Worm (Caenorhabditis elegans) whole organism, L1 larva: ENCODE measurements around the gene nhr-195.

Experiments
- aly-2 ChIP-seq: fragments of 150-350 bp; optimal IDR thresholded peaks from 2 replicates; lab custom pipeline; 2014; ENCODE audit warnings: missing biosample characterization, missing genetic modification characterization
- ceh-82 ChIP-seq, 3 experiments: fragments of 150-350 bp in 1 of 3; sonication (generic microtip) in 2 of 3; optimal IDR thresholded peaks; 2 replicates each; lab custom pipeline; 2014 to 2017; ENCODE audit warnings: missing biosample characterization in 3 of 3, missing genetic modification characterization in 3 of 3
- nhr-19 ChIP-seq: fragments of 200-800 bp; sonication (Bioruptor generic); conservative IDR thresholded peaks from 2 replicates; pipeline ENCODE4 v1.3.6; 2022; ENCODE audit warnings: missing genetic modification characterization, missing compliant biosample characterization
- nhr-20 ChIP-seq: sonication (generic microtip); optimal IDR thresholded peaks from 2 replicates; lab custom pipeline; 2016; ENCODE audit warnings: mild to moderate bottlenecking, missing genetic modification characterization, missing compliant biosample characterization
- nhr-28 ChIP-seq: fragments of 150-350 bp; optimal IDR thresholded peaks from 2 replicates; lab custom pipeline; 2014; ENCODE audit warnings: missing biosample characterization, missing genetic modification characterization
- pqm-1 ChIP-seq: sonication (generic microtip); optimal IDR thresholded peaks from 3 replicates; lab custom pipeline; 2017; ENCODE audit warnings: missing biosample characterization, missing genetic modification characterization
- zag-1 ChIP-seq: fragments of 150-350 bp; optimal IDR thresholded peaks from 2 replicates; lab custom pipeline; 2014; ENCODE audit warnings: missing biosample characterization, missing genetic modification characterization

DNA sequence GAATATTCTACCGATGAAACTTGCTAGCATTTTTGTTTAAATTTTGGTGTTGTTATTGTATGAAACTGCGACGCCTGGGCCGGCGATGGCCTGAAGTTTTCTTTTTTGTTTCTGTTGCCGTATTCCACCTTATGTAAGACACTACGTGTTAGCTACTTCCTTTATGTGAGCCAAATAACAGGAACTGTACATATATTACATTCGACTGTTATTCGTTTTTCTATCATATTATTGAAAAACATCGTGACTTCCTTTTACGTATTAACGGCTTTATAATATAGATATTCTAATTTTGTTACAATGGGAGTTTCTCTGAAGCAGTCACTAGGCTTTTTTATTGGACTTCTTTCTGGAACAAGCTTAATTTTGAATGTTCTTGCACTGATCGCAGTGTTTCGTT lies 33.1 kb upstream of the nhr-195 start, which contains the start of gene srx-3:
- TF ChIP-seq aly-2 (no peak), nhr-19 (GFP tag; lab: Robert Waterston, UW) (no peak), pqm-1 (tag; lab: Kevin White, UChicago) (no peak), nhr-28 (tag; lab: Kevin White, UChicago) (no peak), nhr-20 (tag; lab: Kevin White, UChicago) (no peak), zag-1 (no peak), ceh-82 (tag; optimal IDR thresholded peaks at IDR 0.05; lab: Kevin White, UChicago) (no peak)
